Fruit fly (Drosophila melanogaster): ENCODE data around the gene Vps24.

The Vps24 gene

DNA sequence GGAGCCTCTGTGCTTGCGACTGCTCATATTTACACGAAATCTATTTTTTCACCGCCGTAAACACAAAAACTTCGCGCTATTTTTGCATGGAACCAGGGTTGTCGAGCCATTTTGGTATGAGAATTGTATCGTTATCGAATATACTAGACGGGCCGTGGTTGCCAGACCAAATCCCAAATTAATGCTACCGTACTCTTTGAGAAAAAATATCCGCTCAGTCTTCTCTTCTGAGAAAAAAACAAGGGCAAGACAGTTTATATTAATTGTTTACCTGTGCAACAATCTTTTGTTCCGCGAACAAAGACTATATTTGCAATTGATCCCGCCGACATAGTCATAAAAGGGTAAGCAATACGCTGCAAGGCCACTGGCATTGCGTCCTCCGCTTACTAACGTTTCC is 26.8 kb upstream of the Vps24 start, which contains the start of the genes Skp2 and CG1103 (continued):
- no peak for TF ChIP-seq crp (GFP tag; optimal IDR thresholded peaks at IDR 0.05)
- TF ChIP-seq CG15011 (GFP tag; optimal IDR thresholded peaks at IDR 0.05), result no peak
- TF ChIP-seq CG8290 (GFP tag; optimal IDR thresholded peaks at IDR 0.05), result peak; percentile 11
- peak in 1 of 2 experiments; percentile 64 for TF ChIP-seq CG8290 (tag; optimal IDR thresholded peaks at IDR 0.05)
- TF ChIP-seq ro (GFP tag; IDR thresholded peaks at IDR 0.05), result no peak
- no peak for TF ChIP-seq tup (GFP tag; optimal IDR thresholded peaks at IDR 0.05)
- peak; percentile 1 for TF ChIP-seq CG34376 (GFP tag; optimal IDR thresholded peaks at IDR 0.05)
- TF ChIP-seq yki (optimal IDR thresholded peaks at IDR 0.05), result no peak
- peak; percentile 28 for TF ChIP-seq CG8924 (tag; optimal IDR thresholded peaks at IDR 0.05)
- no peak for TF ChIP-seq CG13424 (tag; optimal IDR thresholded peaks at IDR 0.05)
- no peak for TF ChIP-seq hb (GFP tag; IDR thresholded peaks at IDR 0.05; ENCODE audit: partially characterized antibody)
- TF ChIP-seq E2f1 (GFP tag; IDR thresholded peaks at IDR 0.05), result peak; percentile 27; the same call in 1 of the 2 replicates
- TF ChIP-seq ind (GFP tag; optimal IDR thresholded peaks at IDR 0.05), result no peak
- no peak for TF ChIP-seq fd102C (GFP tag; optimal IDR thresholded peaks at IDR 0.05)
- peak; percentile 52 for TF ChIP-seq Sry-δ (GFP tag; optimal IDR thresholded peaks at IDR 0.05)
- TF ChIP-seq psq (GFP tag; optimal IDR thresholded peaks at IDR 0.05), result no peak
- peak; percentile 9 for TF ChIP-seq CG3163 (GFP tag; optimal IDR thresholded peaks at IDR 0.05)
- no peak for TF ChIP-seq CG8944 (GFP tag; optimal IDR thresholded peaks at IDR 0.05)
- no peak for TF ChIP-seq CG4730 (GFP tag; IDR thresholded peaks at IDR 0.05)
- TF ChIP-seq CG5245 (GFP tag; optimal IDR thresholded peaks at IDR 0.05), result no peak
- TF ChIP-seq CG3847 (GFP tag; IDR thresholded peaks at IDR 0.05), result peak; percentile 75
- TF ChIP-seq disco-r (GFP tag; optimal IDR thresholded peaks at IDR 0.05), result no peak
- no peak for TF ChIP-seq toy (GFP tag; IDR thresholded peaks at IDR 0.05)
- no peak for TF ChIP-seq dysf (GFP tag; IDR thresholded peaks at IDR 0.05)
- no peak for TF ChIP-seq run (tag; optimal IDR thresholded peaks at IDR 0.05)
- no peak for TF ChIP-seq al (GFP tag; IDR thresholded peaks at IDR 0.05)
- TF ChIP-seq slou (GFP tag; optimal IDR thresholded peaks at IDR 0.05), result no peak
- TF ChIP-seq row (GFP tag; IDR thresholded peaks at IDR 0.05), result peak; percentile 51; the same call in 1 of the 3 replicates
- peak; percentile 76 for TF ChIP-seq Med (GFP tag)
- peak; percentile 68 for TF ChIP-seq CG13287 (GFP tag; IDR thresholded peaks at IDR 0.05; ENCODE audit: partially characterized antibody)
- no peak for TF ChIP-seq NC2α (GFP tag; optimal IDR thresholded peaks at IDR 0.05)
- TF ChIP-seq kah (GFP tag; optimal IDR thresholded peaks at IDR 0.05), result no peak
- no peak for TF ChIP-seq CG43689 (GFP tag; IDR thresholded peaks at IDR 0.05)
- no peak for TF ChIP-seq HLH3B (GFP tag; IDR thresholded peaks at IDR 0.05)
- TF ChIP-seq wdn (GFP tag; IDR thresholded peaks at IDR 0.05), result no peak
- peak; percentile 26 for TF ChIP-seq zen (tag; optimal IDR thresholded peaks at IDR 0.05)
- no peak for TF ChIP-seq CG1647 (GFP tag; optimal IDR thresholded peaks at IDR 0.05)
- peak; percentile 16 for TF ChIP-seq p53 (GFP tag; optimal IDR thresholded peaks at IDR 0.05)
- no peak for TF ChIP-seq dan (GFP tag; IDR thresholded peaks at IDR 0.05)
- TF ChIP-seq Nf-YC (tag; optimal IDR thresholded peaks at IDR 0.05), result peak; percentile 36
- no peak for TF ChIP-seq Awh (GFP tag; IDR thresholded peaks at IDR 0.05)
- no peak for TF ChIP-seq CG12104 (GFP tag; optimal IDR thresholded peaks at IDR 0.05)
- no peak for TF ChIP-seq oc (tag; optimal IDR thresholded peaks at IDR 0.05)

DNA sequence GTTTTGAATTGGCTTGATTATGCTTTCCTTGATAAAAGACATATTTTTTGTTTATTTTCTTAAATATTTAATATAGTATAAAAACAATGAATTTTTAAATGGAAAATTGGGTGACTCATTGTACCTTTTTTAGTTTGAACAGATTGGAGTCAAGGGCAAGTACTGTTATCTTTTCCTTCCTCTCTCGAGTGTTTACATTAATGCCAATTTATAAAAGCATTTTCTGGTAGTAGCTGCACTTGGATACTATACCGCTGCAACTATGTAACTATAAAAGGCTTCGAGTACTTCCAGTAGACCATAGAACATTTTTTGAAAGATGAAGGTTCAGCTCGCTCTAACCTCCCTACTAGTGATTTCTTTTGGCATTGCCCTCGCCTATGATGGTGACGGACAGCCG is 24.1 kb upstream of the Vps24 start, which contains the start of gene CG14645:
Gene CG14645 (plus strand): TSS at position 301 of the 400 bp plus-strand sequence.
- TF ChIP-seq jigr1 (GFP tag; IDR thresholded peaks at IDR 0.05), result no peak
- no peak for TF ChIP-seq phol (tag; optimal IDR thresholded peaks at IDR 0.05)
- TF ChIP-seq CG14667 (GFP tag; IDR thresholded peaks at IDR 0.05), result no peak
- no peak for TF ChIP-seq kni (GFP tag; optimal IDR thresholded peaks at IDR 0.05)
